Worm (Caenorhabditis elegans): ENCODE measurements around the gene rab-14.

ce11 chrX:15655623-15656022 is 49.2 kb upstream of the rab-14 start:
- TF ChIP-seq him-1 (tag; optimal IDR thresholded peaks at IDR 0.05) (no peak), dao-5 (tag; optimal IDR thresholded peaks at IDR 0.05) (no peak)

Data from whole organism, L4/young adult.